Comparison of ENCODE assay signal across 6 fruit fly cellular contexts in genomic region chr3R:20031043-20031763, dm6.
TF ChIP-seq lines count a peak whose summit lies in the region.

trem (minus strand) TSS chr3R:20031309.

- no peak for TF ChIP-seq CTCF in whole organism, embryonic (GFP tag; optimal IDR thresholded peaks at IDR 0.05; lab: Kevin White, UChicago)

TF ChIP-seq in whole organism, 6 proteins besides CTCF, POLR2A, EP300 and RAD21:
- TF ChIP-seq pan (optimal IDR thresholded peaks at IDR 0.05; lab: Kevin White, UChicago) (peak; percentile 6), psq (optimal IDR thresholded peaks at IDR 0.05; lab: Kevin White, UChicago) (no peak), EcR (GFP tag; optimal IDR thresholded peaks at IDR 0.05; lab: Kevin White, UChicago) (no peak), CG8478 (optimal IDR thresholded peaks at IDR 0.05; lab: Kevin White, UChicago) (no peak)

TF ChIP-seq in whole organism, adult, 20 proteins besides CTCF, POLR2A, EP300 and RAD21 (continues in another document):
- TF ChIP-seq CG12768 (GFP tag; optimal IDR thresholded peaks at IDR 0.05; lab: Kevin White, UChicago) (peak; percentile 77), CG7101 (tag; optimal IDR thresholded peaks at IDR 0.05; lab: Kevin White, UChicago) (peak; percentile 76), pad (GFP tag; optimal IDR thresholded peaks at IDR 0.05; lab: Kevin White, UChicago) (peak; percentile 65), bab1 (GFP tag; optimal IDR thresholded peaks at IDR 0.05; lab: Kevin White, UChicago) (no peak), tj (GFP tag; optimal IDR thresholded peaks at IDR 0.05; lab: Kevin White, UChicago) (peak; percentile 54), CG11617 (GFP tag; optimal IDR thresholded peaks at IDR 0.05; lab: Kevin White, UChicago) (peak; percentile 85), CG1620 (GFP tag; optimal IDR thresholded peaks at IDR 0.05; lab: Kevin White, UChicago) (peak; percentile 59), toe (GFP tag; optimal IDR thresholded peaks at IDR 0.05; lab: Kevin White, UChicago) (peak; percentile 86), CG5204 (GFP tag; optimal IDR thresholded peaks at IDR 0.05; lab: Kevin White, UChicago) (peak; percentile 72), Crg-1 (GFP tag; optimal IDR thresholded peaks at IDR 0.05; lab: Kevin White, UChicago) (peak; percentile 55), cic (GFP tag; optimal IDR thresholded peaks at IDR 0.05; lab: Kevin White, UChicago) (peak; percentile 1), kay (GFP tag; lab: Kevin White, UChicago; ENCODE audit: borderline replicate concordance) (no peak), Mnt (GFP tag; optimal IDR thresholded peaks at IDR 0.05; lab: Kevin White, UChicago) (peak; percentile 49), ovo (GFP tag; optimal IDR thresholded peaks at IDR 0.05; lab: Kevin White, UChicago) (peak; percentile 33), cnc (optimal IDR thresholded peaks at IDR 0.05; lab: Kevin White, UChicago) (no peak), Clk (GFP tag; optimal IDR thresholded peaks at IDR 0.05; lab: Kevin White, UChicago) (peak; percentile 67), CG14711 (tag; optimal IDR thresholded peaks at IDR 0.05; lab: Kevin White, UChicago) (peak; percentile 58)

TF ChIP-seq in whole organism, embryonic, 481 proteins besides CTCF, POLR2A, EP300 and RAD21 (continues in another document):
- no peak for TF ChIP-seq NK7.1 (GFP tag; optimal IDR thresholded peaks at IDR 0.05; lab: Kevin White, UChicago)
- peak; percentile 41 for TF ChIP-seq CG17802 (tag; optimal IDR thresholded peaks at IDR 0.05; lab: Kevin White, UChicago)
- no peak for TF ChIP-seq emc (GFP tag; optimal IDR thresholded peaks at IDR 0.05; lab: Kevin White, UChicago)
- TF ChIP-seq insv (GFP tag; optimal IDR thresholded peaks at IDR 0.05; lab: Kevin White, UChicago): peak in 1 of 2 experiments; percentile 34
- TF ChIP-seq C15 (GFP tag; IDR thresholded peaks at IDR 0.05; lab: Robert Waterston, UW): no peak
- no peak for TF ChIP-seq Sry-δ (GFP tag; optimal IDR thresholded peaks at IDR 0.05; lab: Kevin White, UChicago)
- TF ChIP-seq Dref (GFP tag; IDR thresholded peaks at IDR 0.05; lab: Robert Waterston, UW): 0 out of 2 replicates have a peak, but pooled peaks have one; percentile 20
- TF ChIP-seq lov (optimal IDR thresholded peaks at IDR 0.05; lab: Kevin White, UChicago): no peak
- no peak for TF ChIP-seq lov (GFP tag; IDR thresholded peaks at IDR 0.05; lab: Robert Waterston, UW)
- TF ChIP-seq bab2 (GFP tag; optimal IDR thresholded peaks at IDR 0.05; lab: Kevin White, UChicago): peak; percentile 1
- no peak for TF ChIP-seq CG5245 (GFP tag; optimal IDR thresholded peaks at IDR 0.05; lab: Kevin White, UChicago)
- peak; percentile 61 for TF ChIP-seq CG11247 (GFP tag; IDR thresholded peaks at IDR 0.05; lab: Robert Waterston, UW)
- peak; percentile 29; the same call in 1 of the 3 replicates for TF ChIP-seq zfh1 (GFP tag; IDR thresholded peaks at IDR 0.05; lab: Robert Waterston, UW)
- no peak for TF ChIP-seq CG14965 (GFP tag; optimal IDR thresholded peaks at IDR 0.05; lab: Kevin White, UChicago; ENCODE audit: borderline replicate concordance)
- TF ChIP-seq fd102C (GFP tag; optimal IDR thresholded peaks at IDR 0.05; lab: Kevin White, UChicago): no peak
- peak; percentile 38 for TF ChIP-seq CG1529 (GFP tag; optimal IDR thresholded peaks at IDR 0.05; lab: Kevin White, UChicago)
- TF ChIP-seq CG12391 (tag; optimal IDR thresholded peaks at IDR 0.05; lab: Kevin White, UChicago): peak; percentile 83
- no peak for TF ChIP-seq eve (GFP tag; optimal IDR thresholded peaks at IDR 0.05; lab: Kevin White, UChicago)

TF ChIP-seq in whole organism, prepupa, 60 proteins besides CTCF, POLR2A, EP300 and RAD21 (continues in another document):
- TF ChIP-seq CG10631 (GFP tag; optimal IDR thresholded peaks at IDR 0.05; lab: Kevin White, UChicago): peak; percentile 88
- TF ChIP-seq fkh (GFP tag; optimal IDR thresholded peaks at IDR 0.05; lab: Kevin White, UChicago): peak; percentile 34
- peak; percentile 88 for TF ChIP-seq CG32006 (GFP tag; optimal IDR thresholded peaks at IDR 0.05; lab: Kevin White, UChicago)
- peak; percentile 77 for TF ChIP-seq pdm3 (GFP tag; optimal IDR thresholded peaks at IDR 0.05; lab: Kevin White, UChicago)
- no peak for TF ChIP-seq CG3919 (GFP tag; optimal IDR thresholded peaks at IDR 0.05; lab: Kevin White, UChicago)
- TF ChIP-seq Hr39 (GFP tag; optimal IDR thresholded peaks at IDR 0.05; lab: Kevin White, UChicago): peak; percentile 77
- TF ChIP-seq CG8119 (GFP tag; IDR thresholded peaks at IDR 0.05; lab: Robert Waterston, UW): peak; percentile 59; the same call in 2 of the 3 replicates
- TF ChIP-seq CG8319 (GFP tag; optimal IDR thresholded peaks at IDR 0.05; lab: Kevin White, UChicago): peak; percentile 67
- no peak for TF ChIP-seq CG1621 (tag; optimal IDR thresholded peaks at IDR 0.05; lab: Kevin White, UChicago)
- no peak for TF ChIP-seq ss (GFP tag; optimal IDR thresholded peaks at IDR 0.05; lab: Kevin White, UChicago)
- TF ChIP-seq CG11294 (GFP tag; IDR thresholded peaks at IDR 0.05; lab: Robert Waterston, UW): peak; percentile 57; the same call in 1 of the 2 replicates
- TF ChIP-seq OdsH (GFP tag; optimal IDR thresholded peaks at IDR 0.05; lab: Kevin White, UChicago): peak; percentile 86
- TF ChIP-seq Met (GFP tag; optimal IDR thresholded peaks at IDR 0.05; lab: Kevin White, UChicago): no peak
- TF ChIP-seq Ets21C (GFP tag; optimal IDR thresholded peaks at IDR 0.05; lab: Kevin White, UChicago): peak; percentile 65
- TF ChIP-seq salr (GFP tag; optimal IDR thresholded peaks at IDR 0.05; lab: Kevin White, UChicago): peak; percentile 29 to 89
- TF ChIP-seq acj6 (GFP tag; optimal IDR thresholded peaks at IDR 0.05; lab: Kevin White, UChicago): peak; percentile 81
- TF ChIP-seq Hr38 (GFP tag; optimal IDR thresholded peaks at IDR 0.05; lab: Kevin White, UChicago): no peak
- TF ChIP-seq Eip78C (GFP tag; lab: Kevin White, UChicago): peak; percentile 91

TF ChIP-seq in whole organism, pupa, 21 proteins besides CTCF, POLR2A, EP300 and RAD21 (continues in another document):
- peak; percentile 77 for TF ChIP-seq CG15710 (tag; optimal IDR thresholded peaks at IDR 0.05; lab: Kevin White, UChicago)
- TF ChIP-seq CG34367 (tag; optimal IDR thresholded peaks at IDR 0.05; lab: Kevin White, UChicago): peak; percentile 60
- no peak for TF ChIP-seq CG13204 (GFP tag; optimal IDR thresholded peaks at IDR 0.05; lab: Kevin White, UChicago)
- no peak for TF ChIP-seq Pif1B (GFP tag; optimal IDR thresholded peaks at IDR 0.05; lab: Kevin White, UChicago)
- no peak for TF ChIP-seq Pif1A (GFP tag; optimal IDR thresholded peaks at IDR 0.05; lab: Kevin White, UChicago)
- TF ChIP-seq D1 (tag; optimal IDR thresholded peaks at IDR 0.05; lab: Kevin White, UChicago): no peak
- no peak for TF ChIP-seq CG8301 (tag; optimal IDR thresholded peaks at IDR 0.05; lab: Kevin White, UChicago)
- peak; percentile 31; the same call in 1 of the 2 replicates for TF ChIP-seq rn (GFP tag; IDR thresholded peaks at IDR 0.05; lab: Robert Waterston, UW)
- TF ChIP-seq CG9948 (tag; optimal IDR thresholded peaks at IDR 0.05; lab: Kevin White, UChicago): peak; percentile 76
- TF ChIP-seq CG12605 (GFP tag; IDR thresholded peaks at IDR 0.05; lab: Robert Waterston, UW): no peak
- no peak for TF ChIP-seq EcR (GFP tag; optimal IDR thresholded peaks at IDR 0.05; lab: Kevin White, UChicago)
- TF ChIP-seq CG4496 (GFP tag; IDR thresholded peaks at IDR 0.05; lab: Robert Waterston, UW): peak; percentile 33; the same call in 2 of the 3 replicates
- peak; percentile 69 for TF ChIP-seq CG10348 (GFP tag; IDR thresholded peaks at IDR 0.05; lab: Robert Waterston, UW)
- TF ChIP-seq Ets98B (GFP tag; IDR thresholded peaks at IDR 0.05; lab: Robert Waterston, UW): 0 out of 2 replicates have a peak, but pooled peaks have one; percentile 31
- peak; percentile 64 for TF ChIP-seq CG17806 (tag; optimal IDR thresholded peaks at IDR 0.05; lab: Kevin White, UChicago)
- TF ChIP-seq CG32121 (GFP tag; IDR thresholded peaks at IDR 0.05; lab: Robert Waterston, UW): peak; percentile 42; the same call in 1 of the 2 replicates
- TF ChIP-seq CG14655 (GFP tag; optimal IDR thresholded peaks at IDR 0.05; lab: Kevin White, UChicago): no peak
- peak; percentile 0 for TF ChIP-seq gl (tag; optimal IDR thresholded peaks at IDR 0.05; lab: Kevin White, UChicago)
- TF ChIP-seq Snoo (tag; optimal IDR thresholded peaks at IDR 0.05; lab: Kevin White, UChicago): peak; percentile 59
- TF ChIP-seq CG8159 (tag; optimal IDR thresholded peaks at IDR 0.05; lab: Kevin White, UChicago): peak; percentile 79

TF ChIP-seq in whole organism, wandering third instar larva, 38 proteins besides CTCF, POLR2A, EP300 and RAD21 (continues in another document):
- no peak for TF ChIP-seq sage (GFP tag; optimal IDR thresholded peaks at IDR 0.05; lab: Kevin White, UChicago)
- TF ChIP-seq Vsx2 (GFP tag; optimal IDR thresholded peaks at IDR 0.05; lab: Kevin White, UChicago; ENCODE audit: partially characterized antibody): no peak
- TF ChIP-seq dsf (GFP tag; optimal IDR thresholded peaks at IDR 0.05; lab: Kevin White, UChicago; ENCODE audit: borderline replicate concordance): no peak
- no peak for TF ChIP-seq Hr83 (GFP tag; optimal IDR thresholded peaks at IDR 0.05; lab: Kevin White, UChicago; ENCODE audit: poor library complexity, severe bottlenecking)
- peak; percentile 64 for TF ChIP-seq psq (GFP tag; optimal IDR thresholded peaks at IDR 0.05; lab: Kevin White, UChicago)
- TF ChIP-seq Mio (GFP tag; optimal IDR thresholded peaks at IDR 0.05; lab: Kevin White, UChicago): no peak
- TF ChIP-seq usp (GFP tag; optimal IDR thresholded peaks at IDR 0.05; lab: Kevin White, UChicago): no peak
- TF ChIP-seq CG32264 (GFP tag; optimal IDR thresholded peaks at IDR 0.05; lab: Kevin White, UChicago): no peak
- peak; percentile 58 for TF ChIP-seq OdsH (GFP tag; optimal IDR thresholded peaks at IDR 0.05; lab: Kevin White, UChicago)
- peak; percentile 66 for TF ChIP-seq CG9705 (GFP tag; optimal IDR thresholded peaks at IDR 0.05; lab: Kevin White, UChicago)
- peak; percentile 84 for TF ChIP-seq HLH106 (tag; optimal IDR thresholded peaks at IDR 0.05; lab: Kevin White, UChicago)
- no peak for TF ChIP-seq Abd-B (GFP tag; optimal IDR thresholded peaks at IDR 0.05; lab: Kevin White, UChicago)
- no peak for TF ChIP-seq Hnf4 (GFP tag; optimal IDR thresholded peaks at IDR 0.05; lab: Kevin White, UChicago)
- no peak for TF ChIP-seq Hr78 (GFP tag; optimal IDR thresholded peaks at IDR 0.05; lab: Kevin White, UChicago)
- no peak for TF ChIP-seq tai (GFP tag; optimal IDR thresholded peaks at IDR 0.05; lab: Kevin White, UChicago)
- TF ChIP-seq fru (GFP tag; optimal IDR thresholded peaks at IDR 0.05; lab: Kevin White, UChicago): peak; percentile 68
- TF ChIP-seq brk (GFP tag; optimal IDR thresholded peaks at IDR 0.05; lab: Kevin White, UChicago): no peak
- peak; percentile 32 for TF ChIP-seq GATAd (GFP tag; optimal IDR thresholded peaks at IDR 0.05; lab: Kevin White, UChicago)
- TF ChIP-seq Dif (GFP tag; optimal IDR thresholded peaks at IDR 0.05; lab: Kevin White, UChicago; ENCODE audit: partially characterized antibody): no peak
- peak in 1 of 2 experiments; percentile 79 for TF ChIP-seq foxo (GFP tag; optimal IDR thresholded peaks at IDR 0.05; lab: Kevin White, UChicago)
- TF ChIP-seq Dfd (GFP tag; optimal IDR thresholded peaks at IDR 0.05; lab: Kevin White, UChicago): no peak
- peak; percentile 71 for TF ChIP-seq Sp1 (GFP tag; optimal IDR thresholded peaks at IDR 0.05; lab: Kevin White, UChicago)
